Worm (Caenorhabditis elegans) whole organism, L4/young adult: ENCODE results near the gene fbxb-111.

Experiments used
- W03F9.2 ChIP-seq: fragments of 150-350 bp; optimal IDR thresholded peaks from 2 replicates; lab custom pipeline; 2014; ENCODE audit warnings: missing biosample characterization, missing genetic modification characterization
- dao-5 ChIP-seq: sonication (generic microtip); optimal IDR thresholded peaks from 2 replicates; lab custom pipeline; 2016; ENCODE audit warnings: missing genotype, missing genetic modification characterization, moderate library complexity, missing compliant biosample characterization
- him-1 ChIP-seq: sonication (generic microtip); optimal IDR thresholded peaks from 2 replicates; lab custom pipeline; 2016; ENCODE audit warnings: missing genotype, missing genetic modification reagents, missing genetic modification characterization, missing compliant biosample characterization

fbxb-111 gene

ce11 chrII:2747956-2748621 lies 26.7 kb downstream of the fbxb-111 start:
- peak; percentile 18 for TF ChIP-seq him-1 (tag; lab: Kevin White, UChicago)
- TF ChIP-seq dao-5 (tag; lab: Kevin White, UChicago): no peak
- TF ChIP-seq W03F9.2 (tag; lab: Kevin White, UChicago): no peak

ce11 chrII:2742251-2742650 lies 32.6 kb downstream of the fbxb-111 start, which contains the start of gene T05A8.7:
Gene T05A8.7 (minus strand): TSS chrII:2742351.
- TF ChIP-seq him-1 (tag; lab: Kevin White, UChicago) (no peak), dao-5 (tag; lab: Kevin White, UChicago) (no peak), W03F9.2 (tag; lab: Kevin White, UChicago) (no peak)

ce11 chrII:2741405-2741804 lies 33.4 kb downstream of the fbxb-111 start:
- no peak for TF ChIP-seq him-1 (tag; lab: Kevin White, UChicago)
- TF ChIP-seq W03F9.2 (tag; lab: Kevin White, UChicago): no peak
- TF ChIP-seq dao-5 (tag; lab: Kevin White, UChicago): no peak

- TF ChIP-seq him-1 (tag; lab: Kevin White, UChicago): no peak
- TF ChIP-seq W03F9.2 (tag; lab: Kevin White, UChicago): no peak
- TF ChIP-seq dao-5 (tag; lab: Kevin White, UChicago): no peak
Observed at ce11 chrII:2739619-2740018, 35.2 kb downstream of the fbxb-111 start, which contains the start of gene T05A8.6. Gene T05A8.6 (minus strand): TSS chrII:2739719.

- no peak for TF ChIP-seq dao-5 (tag; lab: Kevin White, UChicago)
Observed at ce11 chrII:2736938-2737337, 37.9 kb downstream of the fbxb-111 start.

ce11 chrII:2736156-2736728 lies 38.6 kb downstream of the fbxb-111 start, which contains the start of gene T05A8.8:
Gene T05A8.8 (plus strand): TSS chrII:2736678.
- no peak for TF ChIP-seq dao-5 (tag; lab: Kevin White, UChicago)
- no peak for TF ChIP-seq him-1 (tag; lab: Kevin White, UChicago)
- TF ChIP-seq W03F9.2 (tag; lab: Kevin White, UChicago): no peak

- TF ChIP-seq dao-5 (tag; lab: Kevin White, UChicago) (no peak), W03F9.2 (tag; lab: Kevin White, UChicago) (no peak), him-1 (tag; lab: Kevin White, UChicago) (no peak)
Observed at ce11 chrII:2735644-2736043, 39.2 kb downstream of the fbxb-111 start.

- TF ChIP-seq W03F9.2 (tag; lab: Kevin White, UChicago) (no peak), him-1 (tag; lab: Kevin White, UChicago) (no peak), dao-5 (tag; lab: Kevin White, UChicago) (no peak)
Observed at ce11 chrII:2735192-2735591, 39.6 kb downstream of the fbxb-111 start, which contains the start of gene wdr-31. Gene wdr-31 (minus strand): TSS chrII:2735292.

- TF ChIP-seq him-1 (tag; lab: Kevin White, UChicago): no peak
- no peak for TF ChIP-seq dao-5 (tag; lab: Kevin White, UChicago)
- no peak for TF ChIP-seq W03F9.2 (tag; lab: Kevin White, UChicago)
Observed at ce11 chrII:2734735-2735134, 40.1 kb downstream of the fbxb-111 start.

ce11 chrII:2734266-2734665 lies 40.5 kb downstream of the fbxb-111 start:
- TF ChIP-seq him-1 (tag; lab: Kevin White, UChicago) (no peak), W03F9.2 (tag; lab: Kevin White, UChicago) (no peak), dao-5 (tag; lab: Kevin White, UChicago) (no peak)

ce11 chrII:2730647-2731046 lies 44.2 kb downstream of the fbxb-111 start:
- TF ChIP-seq him-1 (tag; lab: Kevin White, UChicago) (no peak), W03F9.2 (tag; lab: Kevin White, UChicago) (no peak), dao-5 (tag; lab: Kevin White, UChicago) (no peak)

- TF ChIP-seq W03F9.2 (tag; lab: Kevin White, UChicago): no peak
- no peak for TF ChIP-seq him-1 (tag; lab: Kevin White, UChicago)
- no peak for TF ChIP-seq dao-5 (tag; lab: Kevin White, UChicago)
Observed at ce11 chrII:2726774-2727173, 48.0 kb downstream of the fbxb-111 start.

- TF ChIP-seq dao-5 (tag; lab: Kevin White, UChicago): no peak
- TF ChIP-seq him-1 (tag; lab: Kevin White, UChicago): no peak
- no peak for TF ChIP-seq W03F9.2 (tag; lab: Kevin White, UChicago)
Observed at ce11 chrII:2725561-2725960, 49.2 kb downstream of the fbxb-111 start, which contains the start of the genes T05A8.11 and nep-2. Gene T05A8.11 (minus strand): TSS chrII:2725661. Gene nep-2 (minus strand): TSS chrII:2725752.
